Fruit fly (Drosophila melanogaster) whole organism, embryonic: Measurements from ENCODE around the gene CG5921.

Source experiments
- Atf3 ChIP-seq: fragments of 200-800 bp; sonication (Bioruptor generic); optimal IDR thresholded peaks from 3 replicates; lab custom pipeline; 2016; ENCODE audit warnings: missing biosample characterization, missing genetic modification characterization
- BtbVII ChIP-seq: fragments of 200-800 bp; sonication (Bioruptor generic); optimal IDR thresholded peaks from 3 replicates; lab custom pipeline; 2017; ENCODE audit warnings: missing biosample characterization, mild to moderate bottlenecking, missing genetic modification characterization
- CG11093 ChIP-seq: fragments of 200-800 bp; sonication (Bioruptor generic); IDR thresholded peaks from 3 replicates; pipeline ENCODE4 v1.3.6; 2022; ENCODE audit warnings: missing biosample characterization, missing genetic modification characterization
- CG11560 ChIP-seq: fragments of 200-800 bp; sonication (Bioruptor generic); IDR thresholded peaks from 3 replicates; pipeline ENCODE4 v1.3.6; 2022; ENCODE audit warnings: missing biosample characterization, missing genetic modification characterization
- CG13624 ChIP-seq: fragments of 200-800 bp; sonication (Bioruptor generic); optimal IDR thresholded peaks from 2 replicates; lab custom pipeline; 2016; ENCODE audit warnings: missing biosample characterization, missing genetic modification characterization
- CG14667 ChIP-seq: fragments of 200-800 bp; sonication (Bioruptor generic); IDR thresholded peaks from 2 replicates; pipeline ENCODE4 v1.3.6; 2022; ENCODE audit warnings: missing biosample characterization, missing genetic modification characterization
- CG15073 ChIP-seq: fragments of 200-800 bp; sonication (Bioruptor generic); optimal IDR thresholded peaks from 2 replicates; lab custom pipeline; 2016; ENCODE audit warnings: missing biosample characterization, missing genetic modification characterization
- CG1647 ChIP-seq: fragments of 200-800 bp; sonication (Bioruptor generic); optimal IDR thresholded peaks from 3 replicates; lab custom pipeline; 2016; ENCODE audit warnings: missing biosample characterization, missing genetic modification characterization
- CG16813 ChIP-seq: fragments of 200-800 bp; sonication (Bioruptor generic); IDR thresholded peaks from 3 replicates; pipeline ENCODE4 v1.3.6; 2022; ENCODE audit warnings: missing biosample characterization, missing genetic modification characterization; ENCODE audit not compliant: partially characterized antibody
- CG17912 ChIP-seq: fragments of 200-800 bp; sonication (Bioruptor generic); optimal IDR thresholded peaks from 2 replicates; lab custom pipeline; 2018; ENCODE audit warnings: missing biosample characterization, mild to moderate bottlenecking, missing genetic modification characterization
- CG18011 ChIP-seq: fragments of 200-800 bp; sonication (Bioruptor generic); optimal IDR thresholded peaks from 2 replicates; lab custom pipeline; 2017; ENCODE audit warnings: missing biosample characterization, missing genetic modification characterization, mild to moderate bottlenecking, moderate library complexity, missing genotype
- CG1832 ChIP-seq: fragments of 200-800 bp; sonication (Bioruptor generic); optimal IDR thresholded peaks from 2 replicates; lab custom pipeline; 2017; ENCODE audit warnings: missing biosample characterization, mild to moderate bottlenecking, missing genetic modification characterization, inconsistent platforms
- CG2875 ChIP-seq: fragments of 200-800 bp; sonication (Bioruptor generic); optimal IDR thresholded peaks from 2 replicates; lab custom pipeline; 2017; ENCODE audit warnings: missing biosample characterization, mild to moderate bottlenecking, missing genetic modification characterization, missing genetic modification reagents
- CG3407 ChIP-seq: fragments of 200-800 bp; sonication (Bioruptor generic); optimal IDR thresholded peaks from 2 replicates; lab custom pipeline; 2018; ENCODE audit warnings: missing biosample characterization, mild to moderate bottlenecking, missing genetic modification characterization
- CG34422 ChIP-seq: fragments of 200-800 bp; sonication (Bioruptor generic); IDR thresholded peaks from 3 replicates; pipeline ENCODE4 v1.3.6; 2022; ENCODE audit warnings: missing biosample characterization, missing genetic modification characterization
- CG7987 ChIP-seq: fragments of 200-800 bp; sonication (Bioruptor generic); optimal IDR thresholded peaks from 2 replicates; lab custom pipeline; 2018; ENCODE audit warnings: missing biosample characterization, mild to moderate bottlenecking, missing genetic modification characterization, moderate library complexity
- CG9797 ChIP-seq: fragments of 200-800 bp; sonication (Bioruptor generic); optimal IDR thresholded peaks from 3 replicates; lab custom pipeline; 2018; ENCODE audit warnings: missing biosample characterization, mild to moderate bottlenecking, missing genetic modification characterization
- E2f1 ChIP-seq: fragments of 200-800 bp; sonication (Bioruptor generic); IDR thresholded peaks from 2 replicates; pipeline ENCODE4 v1.3.6; 2022; ENCODE audit warnings: missing biosample characterization, missing genetic modification characterization
- ERR ChIP-seq: fragments of 200-800 bp; sonication (Bioruptor generic); optimal IDR thresholded peaks from 2 replicates; lab custom pipeline; 2016; ENCODE audit warnings: missing biosample characterization, missing genetic modification characterization
- Elba2 ChIP-seq: fragments of 200-800 bp; sonication (Bioruptor generic); optimal IDR thresholded peaks from 3 replicates; lab custom pipeline; 2016; ENCODE audit warnings: missing biosample characterization, missing genetic modification characterization
- Fer2 ChIP-seq: fragments of 200-800 bp; sonication (Bioruptor generic); optimal IDR thresholded peaks from 2 replicates; lab custom pipeline; 2018; ENCODE audit warnings: missing biosample characterization, mild to moderate bottlenecking, missing genetic modification characterization, moderate library complexity
- Fer3 ChIP-seq: fragments of 200-800 bp; sonication (Bioruptor generic); optimal IDR thresholded peaks from 2 replicates; lab custom pipeline; 2018; ENCODE audit warnings: missing biosample characterization, mild to moderate bottlenecking, missing genetic modification characterization, moderate library complexity
- Hand ChIP-seq: fragments of 200-800 bp; sonication (Bioruptor generic); optimal IDR thresholded peaks from 2 replicates; lab custom pipeline; 2017; ENCODE audit warnings: mild to moderate bottlenecking, missing biosample characterization, missing genetic modification reagents, missing genetic modification characterization
- MTF-1 ChIP-seq: fragments of 200-800 bp; sonication (Bioruptor generic); optimal IDR thresholded peaks from 2 replicates; lab custom pipeline; 2018; ENCODE audit warnings: missing biosample characterization, mild to moderate bottlenecking, missing genetic modification characterization, borderline replicate concordance
- NC2α ChIP-seq: fragments of 200-800 bp; sonication (Bioruptor generic); optimal IDR thresholded peaks from 2 replicates; lab custom pipeline; 2016; ENCODE audit warnings: missing biosample characterization, missing genetic modification characterization
- Spps ChIP-seq: fragments of 200-800 bp; sonication (Bioruptor generic); optimal IDR thresholded peaks from 2 replicates; lab custom pipeline; 2018; ENCODE audit warnings: missing biosample characterization, mild to moderate bottlenecking, missing genetic modification characterization
- ato ChIP-seq: fragments of 200-800 bp; sonication (Bioruptor generic); IDR thresholded peaks from 2 replicates; pipeline ENCODE4 v1.3.6; 2022; ENCODE audit warnings: missing biosample characterization, missing genetic modification characterization; ENCODE audit not compliant: partially characterized antibody
- bbx ChIP-seq: fragments of 200-800 bp; sonication (Bioruptor generic); IDR thresholded peaks from 2 replicates; pipeline ENCODE4 v1.3.6; 2022; ENCODE audit warnings: missing biosample characterization, missing genetic modification characterization; ENCODE audit not compliant: partially characterized antibody
- bigmax ChIP-seq: fragments of 200-800 bp; sonication (Bioruptor generic); optimal IDR thresholded peaks from 2 replicates; lab custom pipeline; 2018; ENCODE audit warnings: missing biosample characterization, mild to moderate bottlenecking, missing genetic modification characterization
- btn ChIP-seq: fragments of 200-800 bp; sonication (Bioruptor generic); optimal IDR thresholded peaks from 2 replicates; lab custom pipeline; 2016; ENCODE audit warnings: missing biosample characterization, missing genetic modification characterization
- caup ChIP-seq: fragments of 200-800 bp; sonication (Bioruptor generic); optimal IDR thresholded peaks from 3 replicates; lab custom pipeline; 2017; ENCODE audit warnings: missing biosample characterization, mild to moderate bottlenecking, missing genetic modification characterization, moderate library complexity; ENCODE audit not compliant: severe bottlenecking
- cg ChIP-seq: fragments of 200-800 bp; sonication (Bioruptor generic); optimal IDR thresholded peaks from 3 replicates; lab custom pipeline; 2019; ENCODE audit warnings: missing biosample characterization, mild to moderate bottlenecking, missing genetic modification characterization, moderate library complexity
- dimm ChIP-seq: fragments of 200-800 bp; sonication (Bioruptor generic); IDR thresholded peaks from 2 replicates; pipeline ENCODE4 v1.3.6; 2022; ENCODE audit warnings: missing biosample characterization, missing genetic modification characterization
- dysf ChIP-seq: fragments of 200-800 bp; sonication (Bioruptor generic); IDR thresholded peaks from 3 replicates; pipeline ENCODE4 v1.3.6; 2022; ENCODE audit warnings: missing biosample characterization, missing genetic modification characterization
- ems ChIP-seq: fragments of 200-800 bp; sonication (Bioruptor generic); optimal IDR thresholded peaks from 3 replicates; lab custom pipeline; 2016; ENCODE audit warnings: missing biosample characterization, missing genetic modification characterization
- fd102C ChIP-seq: fragments of 200-800 bp; sonication (Bioruptor generic); optimal IDR thresholded peaks from 2 replicates; lab custom pipeline; 2018; ENCODE audit warnings: missing biosample characterization, mild to moderate bottlenecking, missing genetic modification characterization, moderate library complexity
- lilli ChIP-seq: fragments of 200-800 bp; sonication (Bioruptor generic); optimal IDR thresholded peaks from 3 replicates; lab custom pipeline; 2016; ENCODE audit warnings: missing biosample characterization, missing genetic modification characterization
- mam ChIP-seq: fragments of 200-800 bp; sonication (Bioruptor generic); optimal IDR thresholded peaks from 3 replicates; lab custom pipeline; 2016; ENCODE audit warnings: missing biosample characterization, missing genetic modification characterization
- onecut ChIP-seq: fragments of 200-800 bp; sonication (Bioruptor generic); IDR thresholded peaks from 2 replicates; pipeline ENCODE4 v1.3.6; 2022; ENCODE audit warnings: missing biosample characterization, missing genetic modification characterization
- p53 ChIP-seq: fragments of 200-800 bp; sonication (Bioruptor generic); optimal IDR thresholded peaks from 2 replicates; lab custom pipeline; 2016; ENCODE audit warnings: missing biosample characterization, missing genetic modification characterization
- peb ChIP-seq: fragments of 200-800 bp; sonication (Bioruptor generic); IDR thresholded peaks from 2 replicates; pipeline ENCODE4 v1.3.6; 2022; ENCODE audit warnings: missing biosample characterization, missing genetic modification characterization
- run ChIP-seq: fragments of 200-800 bp; sonication (Bioruptor generic); optimal IDR thresholded peaks from 3 replicates; lab custom pipeline; 2018; ENCODE audit warnings: missing biosample characterization, mild to moderate bottlenecking, missing genetic modification characterization
- sc ChIP-seq, 3 experiments: fragments of >200 bp in 2 of 3; fragments of 200-800 bp in 1 of 3; sonication (Bioruptor generic) in 1 of 3; optimal IDR thresholded peaks; 2 replicates in 2 of 3; 3 replicates in 1 of 3; lab custom pipeline; 2017; ENCODE audit warnings: mild to moderate bottlenecking in 1 of 3, missing biosample characterization in 1 of 3, missing genetic modification characterization in 1 of 3, missing genetic modification reagents in 1 of 3
- sd ChIP-seq: fragments of 200-800 bp; sonication (Bioruptor generic); optimal IDR thresholded peaks from 3 replicates; lab custom pipeline; 2018; ENCODE audit warnings: missing biosample characterization, mild to moderate bottlenecking, missing genetic modification characterization, moderate library complexity
- sens-2 ChIP-seq: fragments of 200-800 bp; sonication (Bioruptor generic); IDR thresholded peaks from 2 replicates; pipeline ENCODE4 v1.3.6; 2022; ENCODE audit warnings: missing biosample characterization, missing genetic modification characterization
- sna ChIP-seq: fragments of 200-800 bp; sonication (Bioruptor generic); IDR thresholded peaks from 2 replicates; pipeline ENCODE4 v1.3.6; 2022; ENCODE audit warnings: missing biosample characterization, missing genetic modification characterization; ENCODE audit not compliant: partially characterized antibody
- toy ChIP-seq: fragments of 200-800 bp; sonication (Bioruptor generic); IDR thresholded peaks from 2 replicates; pipeline ENCODE4 v1.3.6; 2022; ENCODE audit warnings: missing biosample characterization, missing genetic modification characterization
- twi ChIP-seq: fragments of 200-800 bp; optimal IDR thresholded peaks from 2 replicates; lab custom pipeline; 2019; ENCODE audit warnings: missing biosample characterization, mild to moderate bottlenecking, missing genetic modification characterization, moderate library complexity

Gene CG5921

dm6 chrX:6090809-6091667 lies 40.4 kb downstream of the CG5921 start, which contains the start of the genes Nep1 and Mipp2 (continued):
- peak; percentile 13 for TF ChIP-seq caup (GFP tag; lab: Kevin White, UChicago)
- no peak for TF ChIP-seq Elba2 (GFP tag; lab: Kevin White, UChicago)
- no peak for TF ChIP-seq CG3407 (GFP tag; lab: Kevin White, UChicago)
- no peak for TF ChIP-seq run (tag; lab: Kevin White, UChicago)
- TF ChIP-seq CG17912 (GFP tag; lab: Kevin White, UChicago): no peak
- TF ChIP-seq CG13624 (GFP tag; lab: Kevin White, UChicago): no peak
- no peak for TF ChIP-seq btn (GFP tag; lab: Kevin White, UChicago)
- TF ChIP-seq Atf3 (GFP tag; lab: Kevin White, UChicago): no peak
- no peak for TF ChIP-seq bbx (GFP tag; lab: Robert Waterston, UW)
- TF ChIP-seq sd (tag; lab: Kevin White, UChicago): no peak
- no peak for TF ChIP-seq CG18011 (GFP tag; lab: Kevin White, UChicago)
- 0 out of 2 replicates have a peak, but pooled peaks have one; percentile 6 for TF ChIP-seq onecut (GFP tag; lab: Robert Waterston, UW)
- peak; percentile 14 for TF ChIP-seq mam (GFP tag; lab: Kevin White, UChicago)
- no peak for TF ChIP-seq NC2α (GFP tag; lab: Kevin White, UChicago)
- no peak for TF ChIP-seq MTF-1 (GFP tag; lab: Kevin White, UChicago)
- no peak for TF ChIP-seq CG16813 (GFP tag; lab: Robert Waterston, UW)
- no peak for TF ChIP-seq fd102C (GFP tag; lab: Kevin White, UChicago)
- TF ChIP-seq sna (GFP tag; lab: Robert Waterston, UW): no peak
- no peak for TF ChIP-seq Hand (GFP tag; lab: Kevin White, UChicago)
- TF ChIP-seq cg (GFP tag; lab: Kevin White, UChicago): no peak
- TF ChIP-seq CG1832 (GFP tag; lab: Kevin White, UChicago): no peak
- peak; percentile 42 for TF ChIP-seq lilli
- no peak for TF ChIP-seq CG9797 (GFP tag; lab: Kevin White, UChicago)
- peak; percentile 57; the same call in 1 of the 3 replicates for TF ChIP-seq dysf (GFP tag; lab: Robert Waterston, UW)
- peak; percentile 17 for TF ChIP-seq BtbVII (GFP tag; lab: Kevin White, UChicago)
- no peak for TF ChIP-seq sens-2 (GFP tag; lab: Robert Waterston, UW)
- TF ChIP-seq Fer3 (tag; lab: Kevin White, UChicago): peak; percentile 46
- no peak for TF ChIP-seq bigmax (GFP tag; lab: Kevin White, UChicago)
- TF ChIP-seq E2f1 (GFP tag; lab: Robert Waterston, UW): peak; percentile 51
- TF ChIP-seq p53 (GFP tag; lab: Kevin White, UChicago): no peak
- no peak for TF ChIP-seq peb (GFP tag; lab: Robert Waterston, UW)
- TF ChIP-seq CG11560 (tag; lab: Robert Waterston, UW): no peak
- TF ChIP-seq ems: peak; percentile 1
- TF ChIP-seq Spps (tag; lab: Kevin White, UChicago): no peak
- TF ChIP-seq CG7987 (GFP tag; lab: Kevin White, UChicago): no peak
- no peak for TF ChIP-seq CG1647 (GFP tag; lab: Kevin White, UChicago)
- TF ChIP-seq Fer2 (tag; lab: Kevin White, UChicago): no peak
- peak; percentile 28; the same call in 1 of the 2 replicates for TF ChIP-seq CG14667 (GFP tag; lab: Robert Waterston, UW)
- TF ChIP-seq CG15073 (GFP tag; lab: Kevin White, UChicago): no peak
- TF ChIP-seq CG2875: no peak
- no peak for TF ChIP-seq dimm (GFP tag; lab: Robert Waterston, UW)
- TF ChIP-seq ERR: no peak
- no peak for TF ChIP-seq ato (GFP tag; lab: Robert Waterston, UW)
- TF ChIP-seq toy (GFP tag; lab: Robert Waterston, UW): no peak
- no peak for TF ChIP-seq sc (optimal IDR thresholded peaks at IDR 0.05; lab: Kevin White, UChicago)
- no peak for TF ChIP-seq sc (GFP tag; optimal IDR thresholded peaks at IDR 0.05; lab: Kevin White, UChicago)
- no peak for TF ChIP-seq twi (tag; lab: Kevin White, UChicago)
- TF ChIP-seq CG34422 (GFP tag; lab: Robert Waterston, UW): peak; percentile 46; the same call in 1 of the 3 replicates
- no peak for TF ChIP-seq CG11093 (GFP tag; lab: Robert Waterston, UW)
